Fruit fly (Drosophila melanogaster): ENCODE results near the gene CG14229.

- TF ChIP-seq Gug (GFP tag; IDR thresholded peaks at IDR 0.05) (no peak), topi (GFP tag; optimal IDR thresholded peaks at IDR 0.05) (no peak), achi (GFP tag; optimal IDR thresholded peaks at IDR 0.05) (no peak)
Measured at dm6 chrX:19667444-19668104, 27.5 kb downstream of the CG14229 start.
